Worm (Caenorhabditis elegans) whole organism, L4/young adult: ENCODE measurements around the gene twk-9.

ENCODE experiments used
- W03F9.2 ChIP-seq: fragments of 150-350 bp; optimal IDR thresholded peaks from 2 replicates; lab custom pipeline; 2014; ENCODE audit warnings: missing biosample characterization, missing genetic modification characterization
- dao-5 ChIP-seq: sonication (generic microtip); optimal IDR thresholded peaks from 2 replicates; lab custom pipeline; 2016; ENCODE audit warnings: missing genotype, missing genetic modification characterization, moderate library complexity, missing compliant biosample characterization
- him-1 ChIP-seq: sonication (generic microtip); optimal IDR thresholded peaks from 2 replicates; lab custom pipeline; 2016; ENCODE audit warnings: missing genotype, missing genetic modification reagents, missing genetic modification characterization, missing compliant biosample characterization

DNA sequence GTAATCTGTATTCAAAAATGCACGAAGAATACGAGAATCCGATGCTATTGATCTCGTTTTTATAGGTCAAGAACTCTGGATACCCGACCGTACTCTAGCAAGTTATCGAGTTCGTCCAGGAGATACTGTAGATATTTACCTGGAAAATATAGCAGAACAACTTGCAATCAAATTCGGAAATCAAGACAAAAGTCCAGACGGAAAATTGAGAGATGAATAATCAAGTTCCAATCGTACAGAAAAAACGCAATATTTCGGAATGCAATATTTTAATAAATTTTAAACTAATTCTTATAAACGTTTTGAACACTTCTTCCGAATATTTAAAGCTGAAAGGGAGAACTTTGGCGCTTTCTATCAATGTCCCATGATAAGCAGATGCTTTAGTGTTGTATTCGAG, 46.0 kb downstream of the twk-9 start:
- TF ChIP-seq him-1 (no peak), W03F9.2 (no peak), dao-5 (tag; lab: Kevin White, UChicago) (no peak)
